Fruit fly (Drosophila melanogaster) whole organism, embryonic: ENCODE measurements around the gene Trs20.

ENCODE experiments used
- Asciz ChIP-seq: fragments of 200-800 bp; sonication (Bioruptor generic); optimal IDR thresholded peaks from 2 replicates; lab custom pipeline; 2017; ENCODE audit warnings: missing biosample characterization, mild to moderate bottlenecking, missing genetic modification characterization, missing genetic modification reagents
- Atf3 ChIP-seq: fragments of 200-800 bp; sonication (Bioruptor generic); optimal IDR thresholded peaks from 3 replicates; lab custom pipeline; 2016; ENCODE audit warnings: missing biosample characterization, missing genetic modification characterization
- BtbVII ChIP-seq: fragments of 200-800 bp; sonication (Bioruptor generic); optimal IDR thresholded peaks from 3 replicates; lab custom pipeline; 2017; ENCODE audit warnings: missing biosample characterization, mild to moderate bottlenecking, missing genetic modification characterization
- CG11085 ChIP-seq: fragments of 200-800 bp; sonication (Bioruptor generic); IDR thresholded peaks from 2 replicates; pipeline ENCODE4 v1.3.6; 2022; ENCODE audit warnings: missing biosample characterization, missing genetic modification characterization
- CG12104 ChIP-seq: fragments of 200-800 bp; sonication (Bioruptor generic); optimal IDR thresholded peaks from 3 replicates; lab custom pipeline; 2016; ENCODE audit warnings: missing biosample characterization, missing genetic modification characterization
- CG14667 ChIP-seq: fragments of 200-800 bp; sonication (Bioruptor generic); IDR thresholded peaks from 2 replicates; pipeline ENCODE4 v1.3.6; 2022; ENCODE audit warnings: missing biosample characterization, missing genetic modification characterization
- CG15479 ChIP-seq: fragments of 200-800 bp; sonication (Bioruptor generic); optimal IDR thresholded peaks from 3 replicates; lab custom pipeline; 2019; ENCODE audit warnings: missing biosample characterization, mild to moderate bottlenecking, missing genetic modification characterization, moderate library complexity
- CG17359 ChIP-seq: fragments of 200-800 bp; sonication (Bioruptor generic); optimal IDR thresholded peaks from 3 replicates; lab custom pipeline; 2018; ENCODE audit warnings: missing biosample characterization, mild to moderate bottlenecking, missing genetic modification characterization, moderate library complexity
- CG17802 ChIP-seq: fragments of 200-800 bp; sonication (Bioruptor generic); optimal IDR thresholded peaks from 2 replicates; lab custom pipeline; 2018; ENCODE audit warnings: missing biosample characterization, mild to moderate bottlenecking, missing genetic modification characterization, moderate library complexity
- CG18599 ChIP-seq: fragments of 200-800 bp; sonication (Bioruptor generic); optimal IDR thresholded peaks from 3 replicates; lab custom pipeline; 2017; ENCODE audit warnings: missing biosample characterization, missing genetic modification characterization, mild to moderate bottlenecking, moderate library complexity, missing genetic modification reagents
- CG3163 ChIP-seq: fragments of 200-800 bp; sonication (Bioruptor generic); optimal IDR thresholded peaks from 3 replicates; lab custom pipeline; 2016; ENCODE audit warnings: missing biosample characterization, missing genetic modification characterization
- CG43689 ChIP-seq: fragments of 200-800 bp; sonication (Bioruptor generic); IDR thresholded peaks from 2 replicates; pipeline ENCODE4 v1.3.6; 2022; ENCODE audit warnings: missing biosample characterization, missing genetic modification characterization
- CG4730 ChIP-seq: fragments of 200-800 bp; sonication (Bioruptor generic); IDR thresholded peaks from 2 replicates; pipeline ENCODE4 v1.3.6; 2022; ENCODE audit warnings: missing biosample characterization, missing genetic modification characterization
- CG8944 ChIP-seq: fragments of 200-800 bp; sonication (Bioruptor generic); optimal IDR thresholded peaks from 3 replicates; lab custom pipeline; 2016; ENCODE audit warnings: missing biosample characterization, missing genetic modification characterization
- CHES-1-like ChIP-seq: fragments of 200-800 bp; sonication (Bioruptor generic); optimal IDR thresholded peaks from 2 replicates; lab custom pipeline; 2016; ENCODE audit warnings: missing biosample characterization, missing genetic modification characterization
- Camta ChIP-seq: fragments of 200-800 bp; sonication (Bioruptor generic); optimal IDR thresholded peaks from 2 replicates; lab custom pipeline; 2016; ENCODE audit warnings: missing biosample characterization, missing genetic modification characterization
- Chrac-16 ChIP-seq: fragments of 200-800 bp; sonication (Bioruptor generic); optimal IDR thresholded peaks from 3 replicates; lab custom pipeline; 2016; ENCODE audit warnings: missing biosample characterization, missing genetic modification characterization
- CkIIα-i1 ChIP-seq: fragments of 200-800 bp; sonication (Bioruptor generic); IDR thresholded peaks from 2 replicates; pipeline ENCODE4 v1.3.6; 2022; ENCODE audit warnings: missing biosample characterization, missing genetic modification characterization
- CoRest ChIP-seq: fragments of 200-800 bp; sonication (Bioruptor generic); optimal IDR thresholded peaks from 3 replicates; lab custom pipeline; 2018; ENCODE audit warnings: missing biosample characterization, mild to moderate bottlenecking, missing genetic modification characterization, moderate library complexity
- Meics ChIP-seq: fragments of 200-800 bp; sonication (Bioruptor generic); optimal IDR thresholded peaks from 2 replicates; lab custom pipeline; 2017; ENCODE audit warnings: missing biosample characterization, mild to moderate bottlenecking, missing genetic modification characterization
- Mrtf ChIP-seq: fragments of 200-800 bp; sonication (Bioruptor generic); IDR thresholded peaks from 3 replicates; pipeline ENCODE4 v1.3.6; 2022; ENCODE audit warnings: missing biosample characterization, missing genetic modification characterization
- Neu2 ChIP-seq: fragments of 200-800 bp; sonication (Bioruptor generic); optimal IDR thresholded peaks from 3 replicates; lab custom pipeline; 2016; ENCODE audit warnings: missing biosample characterization, missing genetic modification characterization, borderline replicate concordance
- Opbp ChIP-seq: fragments of 200-800 bp; sonication (Bioruptor generic); IDR thresholded peaks from 3 replicates; pipeline ENCODE4 v1.3.6; 2022; ENCODE audit warnings: missing biosample characterization, missing genetic modification characterization; ENCODE audit not compliant: partially characterized antibody
- PHDP ChIP-seq: fragments of 200-800 bp; sonication (Bioruptor generic); optimal IDR thresholded peaks from 3 replicates; lab custom pipeline; 2018; ENCODE audit warnings: missing biosample characterization, mild to moderate bottlenecking, missing genetic modification characterization, moderate library complexity
- Taf1 ChIP-seq: fragments of 200-800 bp; sonication (Bioruptor generic); IDR thresholded peaks from 2 replicates; pipeline ENCODE4 v1.3.6; 2022; ENCODE audit warnings: missing biosample characterization, missing genetic modification characterization
- Xrp1 ChIP-seq: fragments of 200-800 bp; sonication (Bioruptor generic); IDR thresholded peaks from 2 replicates; pipeline ENCODE4 v1.3.6; 2022; ENCODE audit warnings: missing biosample characterization, missing genetic modification characterization
- ac ChIP-seq: fragments of 200-800 bp; sonication (Bioruptor generic); optimal IDR thresholded peaks from 3 replicates; lab custom pipeline; 2017; ENCODE audit warnings: missing biosample characterization, mild to moderate bottlenecking, missing genetic modification characterization
- amos ChIP-seq: fragments of 200-800 bp; sonication (Bioruptor generic); IDR thresholded peaks from 2 replicates; pipeline ENCODE4 v1.3.6; 2022; ENCODE audit warnings: missing biosample characterization, missing genetic modification characterization; ENCODE audit not compliant: partially characterized antibody
- bowl ChIP-seq: fragments of 200-800 bp; sonication (Bioruptor generic); IDR thresholded peaks from 2 replicates; pipeline ENCODE4 v1.3.6; 2022; ENCODE audit warnings: missing biosample characterization, missing genetic modification characterization
- cas ChIP-seq: fragments of 200-800 bp; sonication (Bioruptor generic); IDR thresholded peaks from 2 replicates; pipeline ENCODE4 v1.3.6; 2022; ENCODE audit warnings: missing biosample characterization, missing genetic modification characterization
- caup ChIP-seq: fragments of 200-800 bp; sonication (Bioruptor generic); optimal IDR thresholded peaks from 3 replicates; lab custom pipeline; 2017; ENCODE audit warnings: missing biosample characterization, mild to moderate bottlenecking, missing genetic modification characterization, moderate library complexity; ENCODE audit not compliant: severe bottlenecking
- danr ChIP-seq: fragments of 200-800 bp; sonication (Bioruptor generic); IDR thresholded peaks from 2 replicates; pipeline ENCODE4 v1.3.6; 2022; ENCODE audit warnings: missing biosample characterization, missing genetic modification characterization
- dysf ChIP-seq: fragments of 200-800 bp; sonication (Bioruptor generic); IDR thresholded peaks from 3 replicates; pipeline ENCODE4 v1.3.6; 2022; ENCODE audit warnings: missing biosample characterization, missing genetic modification characterization
- esg ChIP-seq: fragments of 200-800 bp; sonication (Bioruptor generic); conservative IDR thresholded peaks from 2 replicates; pipeline ENCODE4 v1.3.6; 2022; ENCODE audit warnings: missing biosample characterization, missing genetic modification characterization
- pho ChIP-seq: fragments of 200-800 bp; sonication (Bioruptor generic); optimal IDR thresholded peaks from 2 replicates; lab custom pipeline; 2016; ENCODE audit warnings: missing biosample characterization, missing genetic modification characterization
- prd ChIP-seq, 3 experiments: fragments of >200 bp in 2 of 3; fragments of 200-800 bp in 1 of 3; sonication (Bioruptor generic) in 1 of 3; optimal IDR thresholded peaks in 2 of 3; IDR thresholded peaks in 1 of 3; 2 replicates in 2 of 3; 3 replicates in 1 of 3; pipeline versions ENCODE4 v1.3.6 to Lab custom; 2017 to 2022; ENCODE audit warnings: missing biosample characterization in 1 of 3, missing genetic modification characterization in 1 of 3
- so ChIP-seq: fragments of 200-800 bp; sonication (Bioruptor generic); IDR thresholded peaks from 3 replicates; pipeline ENCODE4 v1.3.6; 2022; ENCODE audit warnings: missing biosample characterization, missing genetic modification characterization
- tin ChIP-seq: fragments of 200-800 bp; sonication (Bioruptor generic); optimal IDR thresholded peaks from 3 replicates; lab custom pipeline; 2016; ENCODE audit warnings: missing biosample characterization, missing genetic modification characterization
- ttk ChIP-seq: fragments of 200-800 bp; sonication (Bioruptor generic); IDR thresholded peaks from 2 replicates; pipeline ENCODE4 v2.1.2; 2022; ENCODE audit warnings: missing biosample characterization, missing genetic modification characterization
- twi ChIP-seq: fragments of 200-800 bp; optimal IDR thresholded peaks from 2 replicates; lab custom pipeline; 2019; ENCODE audit warnings: missing biosample characterization, mild to moderate bottlenecking, missing genetic modification characterization, moderate library complexity

The Trs20 gene

dm6 chr3L:16087323-16087816, 44.1 kb downstream of the Trs20 start, which contains the start of gene Tasp1 (continued):
- TF ChIP-seq CG18599 (GFP tag; lab: Kevin White, UChicago) (peak; percentile 54), ac (GFP tag; lab: Kevin White, UChicago) (no peak), Mrtf (GFP tag; lab: Robert Waterston, UW) (no peak), prd (optimal IDR thresholded peaks at IDR 0.05; lab: Kevin White, UChicago) (no peak), prd (GFP tag; IDR thresholded peaks at IDR 0.05; lab: Robert Waterston, UW) (peak; percentile 66; the same call in 2 of the 3 replicates), Chrac-16 (GFP tag; lab: Kevin White, UChicago) (peak; percentile 50), Neu2 (GFP tag; lab: Kevin White, UChicago) (no peak), CG11085 (GFP tag; lab: Robert Waterston, UW) (no peak; the same call in 1 of the 2 replicates), CG8944 (GFP tag; lab: Kevin White, UChicago) (no peak), Taf1 (0 out of 2 replicates have a peak, but pooled peaks have one; percentile 32), CG15479 (GFP tag; lab: Kevin White, UChicago) (no peak), PHDP (peak; percentile 75), ttk (GFP tag; lab: Robert Waterston, UW) (peak; percentile 75), CG14667 (GFP tag; lab: Robert Waterston, UW) (no peak), CG3163 (no peak), tin (GFP tag; lab: Kevin White, UChicago) (peak; percentile 43), dysf (peak; percentile 77; the same call in 1 of the 3 replicates), amos (GFP tag; lab: Robert Waterston, UW) (peak; percentile 28; the same call in 1 of the 2 replicates), Atf3 (GFP tag; lab: Kevin White, UChicago) (no peak), CHES-1-like (GFP tag; lab: Kevin White, UChicago) (peak; percentile 68), bowl (GFP tag; lab: Robert Waterston, UW) (no peak), caup (peak; percentile 48), CkIIα-i1 (GFP tag; lab: Robert Waterston, UW) (no peak), CG43689 (GFP tag; lab: Robert Waterston, UW) (no peak), Opbp (GFP tag; lab: Robert Waterston, UW) (peak; percentile 56; the same call in 1 of the 3 replicates), esg (GFP tag; lab: Robert Waterston, UW) (peak; percentile 67), CG17359 (tag; lab: Kevin White, UChicago) (peak; percentile 60), CG12104 (GFP tag; lab: Kevin White, UChicago) (peak; percentile 42), danr (GFP tag; lab: Robert Waterston, UW) (no peak), BtbVII (GFP tag; lab: Kevin White, UChicago) (no peak), so (GFP tag; lab: Robert Waterston, UW) (peak; percentile 61; the same call in 1 of the 3 replicates), Asciz (no peak), twi (peak; percentile 19), Xrp1 (GFP tag; lab: Robert Waterston, UW) (peak; percentile 79), Camta (no peak), pho (GFP tag; lab: Kevin White, UChicago) (peak; percentile 22), cas (GFP tag; lab: Robert Waterston, UW) (peak; percentile 71; the same call in 1 of the 2 replicates), CoRest (tag; lab: Kevin White, UChicago) (peak; percentile 82), Meics (GFP tag; lab: Kevin White, UChicago) (peak; percentile 73), CG17802 (tag; lab: Kevin White, UChicago) (no peak), CG4730 (GFP tag; lab: Robert Waterston, UW) (peak; percentile 61; the same call in 1 of the 2 replicates)
